Worm (Caenorhabditis elegans) whole organism, L4 larva: Measurements from ENCODE around the gene dao-6.

Experiments
- dmd-6 ChIP-seq: fragments of 200-800 bp; sonication (Bioruptor generic); IDR thresholded peaks from 2 replicates; pipeline ENCODE4 v1.3.6; 2022; ENCODE audit warnings: missing genetic modification reagents, missing genetic modification characterization, missing compliant biosample characterization
- lin-39 ChIP-seq: fragments of 150-350 bp; optimal IDR thresholded peaks from 2 replicates; lab custom pipeline; 2014; ENCODE audit warnings: missing biosample characterization, missing genetic modification reagents, missing genetic modification characterization
- nhr-42 ChIP-seq: fragments of 200-800 bp; sonication (Bioruptor generic); IDR thresholded peaks from 2 replicates; pipeline ENCODE4 v1.3.6; 2022; ENCODE audit warnings: missing genetic modification characterization, missing compliant biosample characterization
- nhr-77 ChIP-seq: fragments of 150-350 bp; optimal IDR thresholded peaks from 2 replicates; lab custom pipeline; 2014; ENCODE audit warnings: missing biosample characterization, missing genetic modification characterization
- pqm-1 ChIP-seq: sonication (generic microtip); optimal IDR thresholded peaks from 2 replicates; lab custom pipeline; 2017; ENCODE audit warnings: missing biosample characterization, missing genetic modification characterization
- ztf-11 ChIP-seq: fragments of 150-350 bp; optimal IDR thresholded peaks from 2 replicates; lab custom pipeline; 2014; ENCODE audit warnings: missing biosample characterization, missing genetic modification characterization

DNA sequence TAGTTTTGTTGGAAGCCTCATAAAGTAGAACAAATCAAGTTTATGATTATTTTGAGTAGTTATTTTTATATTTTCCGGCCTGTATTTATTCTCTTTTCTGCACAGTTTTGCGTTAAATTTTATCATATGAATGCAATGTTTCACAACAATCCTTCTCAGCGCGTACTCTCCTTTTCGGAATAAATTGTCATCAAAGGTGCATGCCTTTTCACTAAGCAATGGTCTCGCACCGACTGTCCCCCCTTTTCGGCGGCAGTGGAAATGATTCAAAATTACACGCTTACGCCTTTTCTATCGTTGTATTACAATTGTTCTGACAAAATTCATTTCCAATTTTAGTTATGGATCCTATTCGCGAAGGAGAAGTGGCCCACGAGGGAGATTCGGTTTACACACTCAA lies 11.1 kb upstream of the dao-6 start, which contains the start of the genes iff-1 and cdk-1:
- TF ChIP-seq ztf-11, result no peak
- no peak for TF ChIP-seq pqm-1 (tag; lab: Kevin White, UChicago)
- no peak for TF ChIP-seq nhr-77
- no peak for TF ChIP-seq lin-39 (tag; lab: Kevin White, UChicago)
- no peak for TF ChIP-seq dmd-6
- TF ChIP-seq nhr-42 (GFP tag; lab: Robert Waterston, UW), result no peak
